Worm (Caenorhabditis elegans): Measurements from ENCODE around the gene str-69.

DNA sequence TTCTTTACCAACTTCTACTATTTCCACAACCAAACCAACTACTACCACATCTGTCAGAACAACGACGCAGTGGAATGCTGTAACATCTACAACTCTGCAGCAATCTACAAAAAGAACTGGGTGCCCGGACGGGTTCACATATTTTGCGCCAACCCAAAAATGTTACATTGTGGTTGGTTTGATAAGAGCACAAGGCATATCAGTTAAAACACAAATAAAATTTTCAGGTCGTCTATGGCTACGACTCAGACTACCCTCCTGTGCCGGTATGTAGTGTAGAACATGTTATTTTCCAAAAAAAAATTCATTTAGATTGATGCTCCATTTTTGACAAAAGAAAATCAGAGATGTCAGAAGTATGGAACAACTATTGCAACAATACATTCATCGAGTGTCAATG is 13.5 kb upstream of the str-69 start:
- TF ChIP-seq C04F5.9 (tag; optimal IDR thresholded peaks at IDR 0.05) (no peak), C16A3.4 (tag; optimal IDR thresholded peaks at IDR 0.05) (no peak), alr-1 (tag; optimal IDR thresholded peaks at IDR 0.05; ENCODE audit: borderline replicate concordance) (no peak), aha-1 (tag; optimal IDR thresholded peaks at IDR 0.05) (no peak), ama-1 (optimal IDR thresholded peaks at IDR 0.05) (no peak), nhr-11 (tag; optimal IDR thresholded peaks at IDR 0.05) (no peak)
